Fruit fly (Drosophila melanogaster): Measurements from ENCODE around the gene CG7497.

dm6 chr3L:17613292-17613734 is 19.9 kb upstream of the CG7497 start:
- TF ChIP-seq Hr78 (GFP tag; optimal IDR thresholded peaks at IDR 0.05) (no peak), dmrt93B (GFP tag; optimal IDR thresholded peaks at IDR 0.05) (peak; percentile 16), psq (GFP tag; optimal IDR thresholded peaks at IDR 0.05) (peak; percentile 2), Abd-B (GFP tag; optimal IDR thresholded peaks at IDR 0.05) (no peak), dl (GFP tag; optimal IDR thresholded peaks at IDR 0.05; ENCODE audit: insufficient read depth in 1 of 2, partially characterized antibody in 2 of 2) (no peak), OdsH (GFP tag; optimal IDR thresholded peaks at IDR 0.05) (peak; percentile 1)

All from whole organism, wandering third instar larva.